Worm (Caenorhabditis elegans) whole organism, L1 larva: ENCODE data around the gene srr-10.
A peak's percentile ranks its signal among the peaks of the same experiment; 100 is the strongest.

ENCODE experiments used
- C16A3.4 ChIP-seq: fragments of 150-350 bp; optimal IDR thresholded peaks from 2 replicates; lab custom pipeline; 2014; ENCODE audit warnings: missing biosample characterization, missing genetic modification characterization
- Y116A8C.19 ChIP-seq: sonication (generic microtip); optimal IDR thresholded peaks from 2 replicates; lab custom pipeline; 2016; ENCODE audit warnings: missing compliant biosample characterization, missing genetic modification characterization, borderline replicate concordance
- aha-1 ChIP-seq: fragments of 150-350 bp; optimal IDR thresholded peaks from 2 replicates; lab custom pipeline; 2014; ENCODE audit warnings: missing biosample characterization, missing genetic modification characterization
- alr-1 ChIP-seq: fragments of 200-800 bp; sonication (Bioruptor generic); optimal IDR thresholded peaks from 2 replicates; lab custom pipeline; 2018; ENCODE audit warnings: borderline replicate concordance, mild to moderate bottlenecking, missing genetic modification characterization, missing compliant biosample characterization
- aly-2 ChIP-seq: fragments of 150-350 bp; optimal IDR thresholded peaks from 2 replicates; lab custom pipeline; 2014; ENCODE audit warnings: missing biosample characterization, missing genetic modification characterization
- blmp-1 ChIP-seq: fragments of 150-350 bp; optimal IDR thresholded peaks from 2 replicates; lab custom pipeline; 2014; ENCODE audit warnings: missing biosample characterization, missing genetic modification characterization
- ceh-63 ChIP-seq: fragments of 200-800 bp; sonication (Bioruptor generic); optimal IDR thresholded peaks from 2 replicates; lab custom pipeline; 2018; ENCODE audit warnings: mild to moderate bottlenecking, missing genetic modification characterization, missing compliant biosample characterization
- ceh-8 ChIP-seq: fragments of 200-800 bp; sonication (Bioruptor generic); optimal IDR thresholded peaks from 2 replicates; lab custom pipeline; 2018; ENCODE audit warnings: mild to moderate bottlenecking, missing genetic modification characterization, moderate library complexity, missing compliant biosample characterization
- ceh-82 ChIP-seq, 3 experiments: fragments of 150-350 bp in 1 of 3; sonication (generic microtip) in 2 of 3; optimal IDR thresholded peaks; 2 replicates each; lab custom pipeline; 2014 to 2017; ENCODE audit warnings: missing biosample characterization in 3 of 3, missing genetic modification characterization in 3 of 3
- ceh-90 ChIP-seq: sonication (generic microtip); optimal IDR thresholded peaks from 2 replicates; lab custom pipeline; 2016; ENCODE audit warnings: missing genetic modification characterization, missing compliant biosample characterization
- dsc-1 ChIP-seq: sonication (generic microtip); optimal IDR thresholded peaks from 2 replicates; lab custom pipeline; 2016; ENCODE audit warnings: mild to moderate bottlenecking, missing genetic modification characterization, missing compliant biosample characterization
- efl-1 ChIP-seq, 4 experiments: fragments of 150-350 bp; optimal IDR thresholded peaks in 3 of 4; peaks in 1 of 4; 1 replicate in 1 of 4; 2 replicates in 3 of 4; lab custom pipeline; 2014; ENCODE audit warnings: missing biosample characterization in 2 of 4, missing genetic modification characterization in 2 of 4, missing genetic modification reagents in 2 of 4
- elt-3 ChIP-seq, 6 experiments: fragments of 150-350 bp in 1 of 6; sonication (generic microtip); optimal IDR thresholded peaks; 2 replicates each; lab custom pipeline; 2017 to 2018; ENCODE audit warnings: missing biosample characterization in 6 of 6, missing genetic modification characterization in 6 of 6, inconsistent platforms in 1 of 6
- fos-1 ChIP-seq: fragments of 150-350 bp; optimal IDR thresholded peaks from 2 replicates; lab custom pipeline; 2014; ENCODE audit warnings: missing biosample characterization, missing genetic modification characterization
- grh-1 ChIP-seq: fragments of 200-800 bp; sonication (Bioruptor generic); IDR thresholded peaks from 2 replicates; pipeline ENCODE4 v1.3.6; 2022; ENCODE audit warnings: missing genetic modification reagents, missing genetic modification characterization, missing compliant biosample characterization
- hlh-4 ChIP-seq: sonication (generic microtip); optimal IDR thresholded peaks from 2 replicates; lab custom pipeline; 2016; ENCODE audit warnings: mild to moderate bottlenecking, missing genetic modification characterization, missing compliant biosample characterization
- hpl-2 ChIP-seq: fragments of 150-350 bp; optimal IDR thresholded peaks from 2 replicates; lab custom pipeline; 2014; ENCODE audit warnings: missing biosample characterization, missing genetic modification reagents, missing genetic modification characterization
- irx-1 ChIP-seq: sonication (generic microtip); optimal IDR thresholded peaks from 2 replicates; lab custom pipeline; 2016; ENCODE audit warnings: missing genetic modification characterization, missing compliant biosample characterization
- lin-13 ChIP-seq: fragments of 150-350 bp; optimal IDR thresholded peaks from 2 replicates; lab custom pipeline; 2014; ENCODE audit warnings: missing biosample characterization, missing genetic modification reagents, missing genetic modification characterization
- lin-14 ChIP-seq: fragments of 200-800 bp; sonication (Bioruptor generic); optimal IDR thresholded peaks from 2 replicates; lab custom pipeline; 2018; ENCODE audit warnings: mild to moderate bottlenecking, missing genetic modification characterization, moderate library complexity, missing compliant biosample characterization
- lin-15B ChIP-seq: fragments of 150-350 bp; sonication (generic microtip); optimal IDR thresholded peaks from 3 replicates; lab custom pipeline; 2014; ENCODE audit warnings: missing biosample characterization, missing genetic modification characterization
- lin-39 ChIP-seq: fragments of 150-350 bp; optimal IDR thresholded peaks from 2 replicates; lab custom pipeline; 2014; ENCODE audit warnings: missing biosample characterization, missing genetic modification reagents, missing genetic modification characterization
- lsy-2 ChIP-seq, 2 experiments: fragments of 150-350 bp; optimal IDR thresholded peaks; 2 replicates each; lab custom pipeline; 2014; ENCODE audit warnings: missing biosample characterization in 2 of 2, missing genetic modification characterization in 2 of 2
- mdl-1 ChIP-seq, 2 experiments: fragments of 150-350 bp; optimal IDR thresholded peaks; 2 replicates each; lab custom pipeline; 2014 to 2017; ENCODE audit warnings: missing biosample characterization in 2 of 2, missing genetic modification characterization in 2 of 2, inconsistent platforms in 1 of 2
- mef-2 ChIP-seq: fragments of 150-350 bp; optimal IDR thresholded peaks from 2 replicates; lab custom pipeline; 2014; ENCODE audit warnings: missing biosample characterization, missing genetic modification characterization
- mep-1 ChIP-seq: fragments of 150-350 bp; optimal IDR thresholded peaks from 2 replicates; lab custom pipeline; 2014; ENCODE audit warnings: missing biosample characterization, missing genetic modification characterization
- nhr-11 ChIP-seq: fragments of 150-350 bp; optimal IDR thresholded peaks from 2 replicates; lab custom pipeline; 2014; ENCODE audit warnings: missing biosample characterization, missing genetic modification characterization
- nhr-19 ChIP-seq: fragments of 200-800 bp; sonication (Bioruptor generic); conservative IDR thresholded peaks from 2 replicates; pipeline ENCODE4 v1.3.6; 2022; ENCODE audit warnings: missing genetic modification characterization, missing compliant biosample characterization
- nhr-47 ChIP-seq: sonication (generic microtip); optimal IDR thresholded peaks from 2 replicates; lab custom pipeline; 2016; ENCODE audit warnings: mild to moderate bottlenecking, missing genetic modification characterization, moderate library complexity, missing compliant biosample characterization
- nhr-77 ChIP-seq: fragments of 150-350 bp; optimal IDR thresholded peaks from 2 replicates; lab custom pipeline; 2014; ENCODE audit warnings: missing biosample characterization, missing genetic modification characterization
- nhr-85 ChIP-seq: sonication (generic microtip); peaks from one replicate; lab custom pipeline; 2016; ENCODE audit warnings: missing genetic modification characterization, inconsistent platforms, missing compliant biosample characterization
- pag-3 ChIP-seq: sonication (generic microtip); optimal IDR thresholded peaks from 2 replicates; lab custom pipeline; 2017; ENCODE audit warnings: missing genetic modification characterization, mild to moderate bottlenecking, missing compliant biosample characterization, antibody characterized with exemption, borderline replicate concordance; ENCODE audit not compliant: insufficient read depth
- pax-3 ChIP-seq: fragments of 200-800 bp; sonication (Bioruptor generic); optimal IDR thresholded peaks from 2 replicates; lab custom pipeline; 2018; ENCODE audit warnings: mild to moderate bottlenecking, missing genetic modification characterization, moderate library complexity, missing compliant biosample characterization
- skn-1 ChIP-seq: fragments of 150-350 bp; optimal IDR thresholded peaks from 2 replicates; lab custom pipeline; 2014; ENCODE audit warnings: missing biosample characterization, missing genetic modification characterization
- snpc-4 ChIP-seq: fragments of 150-350 bp; optimal IDR thresholded peaks from 2 replicates; lab custom pipeline; 2014; ENCODE audit warnings: missing biosample characterization, missing genetic modification characterization
- snu-23 ChIP-seq: sonication (generic microtip); optimal IDR thresholded peaks from 2 replicates; lab custom pipeline; 2016; ENCODE audit warnings: missing genetic modification characterization, missing compliant biosample characterization
- tbx-2 ChIP-seq: sonication (generic microtip); optimal IDR thresholded peaks from 2 replicates; lab custom pipeline; 2016; ENCODE audit warnings: missing genetic modification characterization, missing compliant biosample characterization
- unc-130 ChIP-seq: fragments of 150-350 bp; optimal IDR thresholded peaks from 2 replicates; lab custom pipeline; 2017; ENCODE audit warnings: missing biosample characterization, missing genetic modification characterization, inconsistent platforms
- unc-30 ChIP-seq: sonication (generic microtip); optimal IDR thresholded peaks from 2 replicates; lab custom pipeline; 2017; ENCODE audit warnings: missing biosample characterization, missing genetic modification characterization
- unc-62 ChIP-seq: fragments of 150-350 bp; optimal IDR thresholded peaks from 2 replicates; lab custom pipeline; 2014; ENCODE audit warnings: missing biosample characterization, missing genetic modification reagents, missing genetic modification characterization
- unc-86 ChIP-seq: sonication (generic microtip); optimal IDR thresholded peaks from 2 replicates; lab custom pipeline; 2016; ENCODE audit warnings: missing genetic modification characterization, missing compliant biosample characterization
- vab-15 ChIP-seq: sonication (generic microtip); optimal IDR thresholded peaks from 2 replicates; lab custom pipeline; 2017; ENCODE audit warnings: missing genotype, mild to moderate bottlenecking, missing genetic modification characterization, missing compliant biosample characterization
- xbp-1 ChIP-seq: sonication (generic microtip); optimal IDR thresholded peaks from 2 replicates; lab custom pipeline; 2016; ENCODE audit warnings: missing genetic modification characterization, missing compliant biosample characterization
- zag-1 ChIP-seq: fragments of 150-350 bp; optimal IDR thresholded peaks from 2 replicates; lab custom pipeline; 2014; ENCODE audit warnings: missing biosample characterization, missing genetic modification characterization
- zip-4 ChIP-seq: fragments of 200-800 bp; sonication (Bioruptor generic); optimal IDR thresholded peaks from 2 replicates; lab custom pipeline; 2018; ENCODE audit warnings: mild to moderate bottlenecking, missing genetic modification characterization, moderate library complexity, missing compliant biosample characterization
- ztf-11 ChIP-seq, 2 experiments: sonication (generic microtip); optimal IDR thresholded peaks; 2 replicates each; lab custom pipeline; 2016 to 2017; ENCODE audit warnings: missing genetic modification characterization in 2 of 2, missing biosample characterization in 1 of 2, missing compliant biosample characterization in 1 of 2
- ztf-4 ChIP-seq: fragments of 150-350 bp; optimal IDR thresholded peaks from 2 replicates; lab custom pipeline; 2014; ENCODE audit warnings: missing biosample characterization, missing genetic modification characterization

Gene srr-10

DNA sequence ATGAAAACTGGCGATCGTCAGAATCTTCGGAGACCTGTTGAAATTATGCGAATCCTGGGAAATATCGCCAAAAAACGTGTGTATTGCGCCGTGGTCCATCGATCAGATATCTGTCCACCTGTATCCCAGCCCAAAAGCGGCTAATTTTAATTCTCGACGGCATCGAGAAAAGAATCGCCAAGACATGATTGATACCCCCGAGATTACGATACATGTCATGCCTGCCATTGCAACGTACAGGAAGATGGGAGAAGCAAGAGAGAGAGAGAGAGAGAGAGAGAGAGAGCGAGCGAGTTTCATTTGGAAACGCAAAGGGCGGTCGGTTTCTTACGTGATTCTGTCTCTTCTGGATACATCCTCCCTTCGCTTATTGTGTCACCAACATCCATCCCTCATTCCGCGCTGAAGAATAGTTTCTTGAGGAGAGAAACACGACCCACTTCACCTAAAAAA is 38.8 kb downstream of the srr-10 start, which contains the start of gene grl-10:
Gene grl-10, plus strand, starts transcription at position 403 of the 453 bp plus-strand sequence.
- TF ChIP-seq skn-1 (no peak), elt-3 (tag; optimal IDR thresholded peaks at IDR 0.05; lab: Kevin White, UChicago) (peak in 1 of 6 experiments; percentile 39), blmp-1 (tag; lab: Kevin White, UChicago) (peak; percentile 50), lsy-2 (tag; optimal IDR thresholded peaks at IDR 0.05; lab: Kevin White, UChicago) (no peak)

DNA sequence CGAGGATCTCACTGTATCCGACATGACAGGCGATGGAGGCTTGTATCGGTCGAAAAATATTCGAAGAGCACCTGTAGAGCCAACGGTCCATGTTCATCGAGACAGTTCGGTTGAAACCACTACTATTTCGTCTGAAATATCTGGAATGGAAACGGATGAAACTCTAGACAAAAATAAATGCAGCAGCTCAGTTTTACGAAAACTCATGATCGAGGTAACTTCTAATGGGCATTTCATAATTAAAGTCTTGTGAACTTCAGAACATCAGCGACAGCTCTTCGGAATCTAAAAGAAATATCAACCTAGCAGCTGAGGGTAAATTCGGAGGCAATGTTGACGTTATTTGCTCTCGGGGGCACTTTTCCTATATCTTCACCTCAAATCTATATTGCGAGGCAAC is 39.8 kb downstream of the srr-10 start:
- no peak for TF ChIP-seq efl-1 (optimal IDR thresholded peaks at IDR 0.05; lab: Kevin White, UChicago)
- no peak for TF ChIP-seq efl-1 (GFP tag; optimal IDR thresholded peaks at IDR 0.05 in 1 of 2; lab: Kevin White, UChicago)
- TF ChIP-seq lsy-2 (tag; optimal IDR thresholded peaks at IDR 0.05; lab: Kevin White, UChicago): peak in 1 of 2 experiments; percentile 7
- no peak for TF ChIP-seq irx-1 (tag; lab: Kevin White, UChicago)
- no peak for TF ChIP-seq C16A3.4 (tag; lab: Kevin White, UChicago)
- TF ChIP-seq nhr-85: peak; percentile 52
- TF ChIP-seq ceh-82 (tag; optimal IDR thresholded peaks at IDR 0.05; lab: Kevin White, UChicago): no peak
- no peak for TF ChIP-seq aly-2
- no peak for TF ChIP-seq lin-13
- no peak for TF ChIP-seq hlh-4
- TF ChIP-seq pag-3 (tag; lab: Kevin White, UChicago): no peak

DNA sequence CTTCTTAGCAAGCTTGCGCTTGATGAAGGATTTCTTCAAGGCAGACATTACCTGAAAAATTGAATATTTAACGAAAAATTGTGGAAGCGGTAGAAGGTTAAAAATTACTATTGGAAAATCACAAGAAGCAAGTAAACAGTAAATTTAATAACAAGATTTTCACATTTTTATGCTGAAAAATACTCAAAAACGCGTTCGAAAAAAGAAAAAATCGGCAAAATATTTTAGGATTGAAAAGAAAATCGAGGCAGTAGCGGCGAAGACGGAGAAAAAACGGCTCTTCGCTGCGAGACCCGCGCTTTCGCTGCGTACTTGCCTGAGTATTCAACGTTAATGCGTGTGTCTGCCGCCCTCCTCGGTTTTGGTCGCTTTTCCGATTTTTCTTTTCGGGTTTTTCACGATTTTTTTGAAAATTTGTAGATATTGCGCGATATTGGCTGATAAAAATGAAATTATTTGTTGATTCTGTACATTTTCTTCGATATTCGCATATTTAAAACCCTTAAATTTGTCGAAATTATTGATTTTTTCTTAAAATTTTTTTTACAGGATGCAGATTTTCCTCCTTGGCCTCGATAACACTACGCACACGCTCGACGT is 40.7 kb downstream of the srr-10 start, which contains the start of the genes rpl-39 and rps-30:
Gene rpl-39, minus strand, starts transcription at position 51 of the 600 bp plus-strand sequence.
Gene rps-30, plus strand, starts transcription at position 550 of the 600 bp plus-strand sequence.
- TF ChIP-seq mep-1 (tag; lab: Kevin White, UChicago) (peak; percentile 90), nhr-19 (GFP tag; lab: Robert Waterston, UW) (peak; percentile 81), ceh-63 (no peak), ceh-8 (no peak), lin-15B (tag; lab: Kevin White, UChicago) (peak; percentile 79), unc-130 (tag; lab: Kevin White, UChicago) (peak; percentile 84), fos-1 (peak; percentile 57), lin-14 (GFP tag; lab: Kevin White, UChicago) (peak; percentile 88), ztf-4 (peak; percentile 23), snpc-4 (peak; percentile 63), vab-15 (tag; lab: Kevin White, UChicago) (no peak), nhr-11 (tag; lab: Kevin White, UChicago) (peak; percentile 29), zag-1 (tag; lab: Kevin White, UChicago) (peak; percentile 30), unc-30 (tag; lab: Kevin White, UChicago) (no peak), mdl-1 (tag; optimal IDR thresholded peaks at IDR 0.05; lab: Kevin White, UChicago) (peak in 1 of 2 experiments; percentile 73), unc-86 (tag; lab: Kevin White, UChicago) (peak; percentile 60), dsc-1 (tag; lab: Kevin White, UChicago) (peak; percentile 54), unc-62 (GFP tag; lab: Kevin White, UChicago) (no peak), lin-39 (tag; lab: Kevin White, UChicago) (peak; percentile 39), lsy-2 (tag; optimal IDR thresholded peaks at IDR 0.05; lab: Kevin White, UChicago) (peak; percentile 87 to 93), pax-3 (peak; percentile 54), snu-23 (GFP tag; lab: Kevin White, UChicago) (peak; percentile 91), hpl-2 (peak; percentile 72), xbp-1 (tag; lab: Kevin White, UChicago) (peak; percentile 82), skn-1 (peak; percentile 89), nhr-77 (peak; percentile 62), ceh-90 (tag; lab: Kevin White, UChicago) (no peak), ztf-11 (tag; optimal IDR thresholded peaks at IDR 0.05; lab: Kevin White, UChicago) (no peak), grh-1 (GFP tag; lab: Robert Waterston, UW) (peak; percentile 70), alr-1 (tag; lab: Kevin White, UChicago) (no peak), nhr-47 (tag; lab: Kevin White, UChicago) (peak; percentile 86), elt-3 (tag; optimal IDR thresholded peaks at IDR 0.05; lab: Kevin White, UChicago) (peak in 5 of 6 experiments; percentile 23 to 82 (median 61)), tbx-2 (peak; percentile 78), zip-4 (GFP tag; lab: Kevin White, UChicago) (no peak), Y116A8C.19 (tag; lab: Kevin White, UChicago) (no peak), aly-2 (peak; percentile 45), mef-2 (tag; lab: Kevin White, UChicago) (peak; percentile 38), aha-1 (peak; percentile 24), irx-1 (tag; lab: Kevin White, UChicago) (peak; percentile 41)
